Fruit fly (Drosophila melanogaster): ENCODE results near the gene COX6CL.
A peak's percentile ranks its signal among the peaks of the same experiment; 100 is the strongest.

Gene COX6CL

dm6 chr2L:5797977-5798376 is 20.3 kb downstream of the COX6CL start:
- TF ChIP-seq CG4318 (GFP tag; optimal IDR thresholded peaks at IDR 0.05) = no peak
- TF ChIP-seq esn (GFP tag; optimal IDR thresholded peaks at IDR 0.05) = no peak
- no peak for TF ChIP-seq acj6 (GFP tag; optimal IDR thresholded peaks at IDR 0.05)
- TF ChIP-seq CG16779 (tag; optimal IDR thresholded peaks at IDR 0.05) = no peak
- no peak for TF ChIP-seq Smox (GFP tag; optimal IDR thresholded peaks at IDR 0.05)
- peak; percentile 76 for TF ChIP-seq Eip78C (GFP tag)
- TF ChIP-seq dsx (GFP tag; optimal IDR thresholded peaks at IDR 0.05; ENCODE audit: poor library complexity, severe bottlenecking) = no peak
- TF ChIP-seq CG9139 (GFP tag; optimal IDR thresholded peaks at IDR 0.05) = no peak
- no peak for TF ChIP-seq CG8119 (GFP tag; IDR thresholded peaks at IDR 0.05)
- TF ChIP-seq Hr38 (GFP tag; optimal IDR thresholded peaks at IDR 0.05) = no peak
- TF ChIP-seq CG31627 (GFP tag; optimal IDR thresholded peaks at IDR 0.05) = no peak
- TF ChIP-seq CG8632 (GFP tag; optimal IDR thresholded peaks at IDR 0.05) = peak; percentile 14
- peak; percentile 1 for TF ChIP-seq CG6792 (GFP tag; optimal IDR thresholded peaks at IDR 0.05)
- TF ChIP-seq Met (GFP tag; optimal IDR thresholded peaks at IDR 0.05) = no peak
- TF ChIP-seq lz (GFP tag; optimal IDR thresholded peaks at IDR 0.05) = no peak
- TF ChIP-seq Blimp-1 (GFP tag; optimal IDR thresholded peaks at IDR 0.05) = no peak
- TF ChIP-seq CG10669 (GFP tag; optimal IDR thresholded peaks at IDR 0.05) = peak; percentile 31
- no peak for TF ChIP-seq cyc (GFP tag; optimal IDR thresholded peaks at IDR 0.05)
- TF ChIP-seq CG6808 (GFP tag; optimal IDR thresholded peaks at IDR 0.05) = peak; percentile 4
- no peak for TF ChIP-seq svp (GFP tag)
- TF ChIP-seq CG32006 (GFP tag; optimal IDR thresholded peaks at IDR 0.05) = no peak
- no peak for TF ChIP-seq CG10631 (GFP tag; optimal IDR thresholded peaks at IDR 0.05)
- TF ChIP-seq CG3032 (tag; optimal IDR thresholded peaks at IDR 0.05) = no peak
- no peak for TF ChIP-seq fd59A (GFP tag; optimal IDR thresholded peaks at IDR 0.05)
- no peak for TF ChIP-seq CG3919 (GFP tag; optimal IDR thresholded peaks at IDR 0.05)
- no peak for TF ChIP-seq salr (GFP tag; optimal IDR thresholded peaks at IDR 0.05)
- TF ChIP-seq OdsH (GFP tag; optimal IDR thresholded peaks at IDR 0.05) = no peak
- TF ChIP-seq pdm3 (GFP tag; optimal IDR thresholded peaks at IDR 0.05) = no peak
- TF ChIP-seq CG6854 (GFP tag; optimal IDR thresholded peaks at IDR 0.05) = no peak
- no peak for TF ChIP-seq CG11902 (GFP tag; optimal IDR thresholded peaks at IDR 0.05)
- TF ChIP-seq fkh (GFP tag; optimal IDR thresholded peaks at IDR 0.05) = peak; percentile 91
- TF ChIP-seq CG11762 (GFP tag; optimal IDR thresholded peaks at IDR 0.05; ENCODE audit: insufficient read depth) = no peak
- no peak for TF ChIP-seq fd85E (GFP tag; optimal IDR thresholded peaks at IDR 0.05)
- TF ChIP-seq achi (GFP tag; optimal IDR thresholded peaks at IDR 0.05) = no peak
- TF ChIP-seq Sox102F (GFP tag; optimal IDR thresholded peaks at IDR 0.05) = no peak
- peak; percentile 10 for TF ChIP-seq CG6276 (GFP tag; optimal IDR thresholded peaks at IDR 0.05)
- no peak for TF ChIP-seq Sox14 (GFP tag; optimal IDR thresholded peaks at IDR 0.05)

dm6 chr2L:5795192-5795591 is 23.1 kb downstream of the COX6CL start:
- peak; percentile 17 for TF ChIP-seq CG10631 (GFP tag; optimal IDR thresholded peaks at IDR 0.05)
- peak; percentile 44; the same call in 1 of the 3 replicates for TF ChIP-seq eg (GFP tag; IDR thresholded peaks at IDR 0.05)
- TF ChIP-seq spab (GFP tag; optimal IDR thresholded peaks at IDR 0.05) = no peak
- TF ChIP-seq Hr4 (GFP tag; optimal IDR thresholded peaks at IDR 0.05) = peak; percentile 17
- peak; percentile 53 for TF ChIP-seq CG15336 (GFP tag; IDR thresholded peaks at IDR 0.05)
- no peak for TF ChIP-seq ss (GFP tag; optimal IDR thresholded peaks at IDR 0.05)
- peak; percentile 4 for TF ChIP-seq Eip78C (GFP tag)
- peak; percentile 49 for TF ChIP-seq CG32006 (GFP tag; optimal IDR thresholded peaks at IDR 0.05)
- TF ChIP-seq CG6163 (GFP tag; IDR thresholded peaks at IDR 0.05) = peak; percentile 55; the same call in 2 of the 3 replicates
- no peak for TF ChIP-seq CG11902 (GFP tag; optimal IDR thresholded peaks at IDR 0.05)
